Fruit fly (Drosophila melanogaster): ENCODE data around the gene TrxT.
A peak's percentile ranks its signal among the peaks of the same experiment; 100 is the strongest.

TrxT gene

DNA sequence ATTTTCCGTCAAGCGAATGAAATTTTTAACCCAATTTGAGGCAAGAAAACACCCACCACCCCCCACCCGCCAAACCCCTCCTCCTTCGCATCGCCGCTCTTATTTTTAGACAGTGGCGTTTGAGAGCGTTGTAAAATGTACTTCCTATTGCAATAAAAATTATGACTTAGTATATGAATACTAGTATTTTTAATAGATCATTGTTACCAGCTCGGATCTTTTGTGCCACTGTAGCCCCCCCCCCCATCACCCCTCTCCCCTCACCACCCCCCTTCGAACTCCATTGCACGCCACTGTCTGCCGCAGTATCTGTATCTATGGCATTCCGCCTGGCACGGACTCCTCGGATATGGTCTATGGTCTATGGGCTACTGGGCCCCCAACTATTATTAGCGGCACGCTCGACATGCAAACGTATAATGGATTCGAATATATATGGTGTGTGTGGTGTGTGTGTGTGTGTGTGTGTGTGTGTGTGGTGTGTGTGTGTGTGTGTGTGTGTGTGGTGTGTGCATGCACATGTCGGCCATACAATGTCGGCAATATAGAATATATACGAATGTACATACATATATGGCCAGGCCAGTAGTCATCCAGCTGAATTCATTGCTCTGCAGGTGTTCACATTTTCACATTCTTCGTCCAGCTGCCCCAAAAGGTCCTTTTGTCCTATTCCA lies 38.3 kb upstream of the TrxT start (continued):
- TF ChIP-seq Max (GFP tag; optimal IDR thresholded peaks at IDR 0.05) (no peak), hbn (GFP tag; IDR thresholded peaks at IDR 0.05; ENCODE audit: partially characterized antibody) (no peak), toy (GFP tag; IDR thresholded peaks at IDR 0.05) (no peak), Optix (GFP tag; IDR thresholded peaks at IDR 0.05) (0 out of 3 replicates have a peak, but pooled peaks have one; percentile 17), CG11696 (GFP tag; IDR thresholded peaks at IDR 0.05) (no peak), CG3163 (GFP tag; optimal IDR thresholded peaks at IDR 0.05) (no peak), inv (GFP tag; IDR thresholded peaks at IDR 0.05; ENCODE audit: partially characterized antibody) (no peak), CG8388 (GFP tag; optimal IDR thresholded peaks at IDR 0.05) (no peak), CG2129 (GFP tag; IDR thresholded peaks at IDR 0.05; ENCODE audit: partially characterized antibody) (no peak), cato (GFP tag; optimal IDR thresholded peaks at IDR 0.05; ENCODE audit: borderline replicate concordance) (no peak), Chrac-16 (GFP tag; optimal IDR thresholded peaks at IDR 0.05) (no peak), seq (GFP tag; IDR thresholded peaks at IDR 0.05) (no peak), CG3407 (GFP tag; optimal IDR thresholded peaks at IDR 0.05) (no peak), CG1792 (GFP tag; optimal IDR thresholded peaks at IDR 0.05) (no peak), eyg (GFP tag; optimal IDR thresholded peaks at IDR 0.05) (no peak), stc (GFP tag; IDR thresholded peaks at IDR 0.05) (no peak), lola (GFP tag; optimal IDR thresholded peaks at IDR 0.05) (no peak), Blimp-1 (GFP tag; optimal IDR thresholded peaks at IDR 0.05) (peak; percentile 48), ac (GFP tag; optimal IDR thresholded peaks at IDR 0.05) (no peak), CG4328 (GFP tag; optimal IDR thresholded peaks at IDR 0.05) (no peak), Scr (GFP tag; IDR thresholded peaks at IDR 0.05; ENCODE audit: partially characterized antibody) (no peak), jigr1 (GFP tag; IDR thresholded peaks at IDR 0.05) (no peak), Sry-δ (GFP tag; optimal IDR thresholded peaks at IDR 0.05) (no peak), C15 (GFP tag; IDR thresholded peaks at IDR 0.05) (no peak), vfl (GFP tag; optimal IDR thresholded peaks at IDR 0.05) (no peak), dm (GFP tag; optimal IDR thresholded peaks at IDR 0.05) (no peak), NfI (GFP tag; optimal IDR thresholded peaks at IDR 0.05) (no peak), CG7928 (GFP tag; optimal IDR thresholded peaks at IDR 0.05) (no peak), ftz-f1 (GFP tag; optimal IDR thresholded peaks at IDR 0.05) (no peak), MBD-R2 (GFP tag; IDR thresholded peaks at IDR 0.05) (no peak), row (GFP tag; IDR thresholded peaks at IDR 0.05) (peak; percentile 40), PHDP (tag; optimal IDR thresholded peaks at IDR 0.05) (no peak), kah (GFP tag; optimal IDR thresholded peaks at IDR 0.05) (no peak), kni (GFP tag; optimal IDR thresholded peaks at IDR 0.05) (no peak), ATbp (GFP tag; optimal IDR thresholded peaks at IDR 0.05) (peak; percentile 27), CG10274 (GFP tag; optimal IDR thresholded peaks at IDR 0.05) (no peak), Stat92E (GFP tag; optimal IDR thresholded peaks at IDR 0.05) (no peak), tgo (GFP tag; IDR thresholded peaks at IDR 0.05) (0 out of 3 replicates have a peak, but pooled peaks have one; percentile 18), CG16779 (GFP tag; IDR thresholded peaks at IDR 0.05) (no peak), CG8924 (tag; optimal IDR thresholded peaks at IDR 0.05) (peak; percentile 4), YL-1 (GFP tag; optimal IDR thresholded peaks at IDR 0.05) (no peak), CG7271 (tag; optimal IDR thresholded peaks at IDR 0.05) (no peak), pb (GFP tag; optimal IDR thresholded peaks at IDR 0.05) (no peak), h (optimal IDR thresholded peaks at IDR 0.05) (no peak), gro (GFP tag; optimal IDR thresholded peaks at IDR 0.05) (no peak), CG12744 (GFP tag; optimal IDR thresholded peaks at IDR 0.05) (no peak), Dek (tag; optimal IDR thresholded peaks at IDR 0.05) (no peak), CG9437 (GFP tag; optimal IDR thresholded peaks at IDR 0.05) (no peak), Atf6 (GFP tag; IDR thresholded peaks at IDR 0.05) (no peak), CG5245 (GFP tag; optimal IDR thresholded peaks at IDR 0.05) (no peak)

Measured in whole organism, embryonic.